Worm (Caenorhabditis elegans): ENCODE data around the gene F14F7.7.

Gene F14F7.7

ce11 chrIII:13011927-13012326 is 18.8 kb upstream of the F14F7.7 start:
- TF ChIP-seq ref-1 (GFP tag; conservative IDR thresholded peaks at IDR 0.05) (no peak), med-1 (GFP tag; optimal IDR thresholded peaks at IDR 0.05; ENCODE audit: insufficient read depth) (no peak), ztf-23 (GFP tag; IDR thresholded peaks at IDR 0.05) (no peak), klf-2 (GFP tag; conservative IDR thresholded peaks at IDR 0.05) (no peak), flt-1 (GFP tag; IDR thresholded peaks at IDR 0.05) (no peak), ztf-29 (GFP tag; IDR thresholded peaks at IDR 0.05) (no peak), T22C8.4 (GFP tag; IDR thresholded peaks at IDR 0.05) (no peak), tab-1 (GFP tag; IDR thresholded peaks at IDR 0.05) (no peak), cog-1 (tag; optimal IDR thresholded peaks at IDR 0.05) (no peak)

- no peak for TF ChIP-seq klf-2 (GFP tag; conservative IDR thresholded peaks at IDR 0.05)
- no peak for TF ChIP-seq tab-1 (GFP tag; IDR thresholded peaks at IDR 0.05)
- no peak for TF ChIP-seq ztf-29 (GFP tag; IDR thresholded peaks at IDR 0.05)
- no peak for TF ChIP-seq ztf-23 (GFP tag; IDR thresholded peaks at IDR 0.05)
- TF ChIP-seq T22C8.4 (GFP tag; IDR thresholded peaks at IDR 0.05): no peak
- TF ChIP-seq cog-1 (tag; optimal IDR thresholded peaks at IDR 0.05): no peak
- TF ChIP-seq flt-1 (GFP tag; IDR thresholded peaks at IDR 0.05): no peak
- TF ChIP-seq med-1 (GFP tag; optimal IDR thresholded peaks at IDR 0.05; ENCODE audit: insufficient read depth): no peak
- TF ChIP-seq ref-1 (GFP tag; conservative IDR thresholded peaks at IDR 0.05): no peak
Observed at ce11 chrIII:13013912-13014311, 16.8 kb upstream of the F14F7.7 start.

ce11 chrIII:13015754-13016317 is 14.9 kb upstream of the F14F7.7 start:
- no peak for TF ChIP-seq ztf-23 (GFP tag; IDR thresholded peaks at IDR 0.05)
- no peak for TF ChIP-seq cog-1 (tag; optimal IDR thresholded peaks at IDR 0.05)
- TF ChIP-seq tab-1 (GFP tag; IDR thresholded peaks at IDR 0.05): no peak
- no peak for TF ChIP-seq ref-1 (GFP tag; conservative IDR thresholded peaks at IDR 0.05)
- no peak for TF ChIP-seq klf-2 (GFP tag; conservative IDR thresholded peaks at IDR 0.05)
- no peak for TF ChIP-seq med-1 (GFP tag; optimal IDR thresholded peaks at IDR 0.05; ENCODE audit: insufficient read depth)
- no peak for TF ChIP-seq T22C8.4 (GFP tag; IDR thresholded peaks at IDR 0.05)
- TF ChIP-seq ztf-29 (GFP tag; IDR thresholded peaks at IDR 0.05): no peak

- no peak for TF ChIP-seq flt-1 (GFP tag; IDR thresholded peaks at IDR 0.05)
- no peak for TF ChIP-seq klf-2 (GFP tag; conservative IDR thresholded peaks at IDR 0.05)
- TF ChIP-seq med-1 (GFP tag; optimal IDR thresholded peaks at IDR 0.05; ENCODE audit: insufficient read depth): no peak
- TF ChIP-seq T22C8.4 (GFP tag; IDR thresholded peaks at IDR 0.05): no peak
Observed at ce11 chrIII:13018619-13019018, 12.1 kb upstream of the F14F7.7 start, which contains the start of gene col-98. TSS of gene col-98 (plus strand) at chrIII:13019008.

- TF ChIP-seq ref-1 (GFP tag; conservative IDR thresholded peaks at IDR 0.05) (no peak), klf-2 (GFP tag; conservative IDR thresholded peaks at IDR 0.05) (no peak), tab-1 (GFP tag; IDR thresholded peaks at IDR 0.05) (no peak), ztf-29 (GFP tag; IDR thresholded peaks at IDR 0.05) (no peak), cog-1 (tag; optimal IDR thresholded peaks at IDR 0.05) (no peak), T22C8.4 (GFP tag; IDR thresholded peaks at IDR 0.05) (no peak), flt-1 (GFP tag; IDR thresholded peaks at IDR 0.05) (no peak), med-1 (GFP tag; optimal IDR thresholded peaks at IDR 0.05; ENCODE audit: insufficient read depth) (no peak), ztf-23 (GFP tag; IDR thresholded peaks at IDR 0.05) (no peak)
Observed at ce11 chrIII:13019547-13020098, 11.1 kb upstream of the F14F7.7 start.

ce11 chrIII:13020741-13021140 is 10.0 kb upstream of the F14F7.7 start, which contains the start of gene cyp-13A11:
TSS of gene cyp-13A11 (plus strand) at chrIII:13021006.
- TF ChIP-seq T22C8.4 (GFP tag; IDR thresholded peaks at IDR 0.05) (no peak), flt-1 (GFP tag; IDR thresholded peaks at IDR 0.05) (no peak), klf-2 (GFP tag; conservative IDR thresholded peaks at IDR 0.05) (no peak)

- TF ChIP-seq ref-1 (GFP tag; conservative IDR thresholded peaks at IDR 0.05) (no peak), ztf-23 (GFP tag; IDR thresholded peaks at IDR 0.05) (no peak), cog-1 (tag; optimal IDR thresholded peaks at IDR 0.05) (no peak), klf-2 (GFP tag; conservative IDR thresholded peaks at IDR 0.05) (no peak), tab-1 (GFP tag; IDR thresholded peaks at IDR 0.05) (no peak), ztf-29 (GFP tag; IDR thresholded peaks at IDR 0.05) (no peak), T22C8.4 (GFP tag; IDR thresholded peaks at IDR 0.05) (no peak), med-1 (GFP tag; optimal IDR thresholded peaks at IDR 0.05; ENCODE audit: insufficient read depth) (no peak), flt-1 (GFP tag; IDR thresholded peaks at IDR 0.05) (no peak)
Observed at ce11 chrIII:13024281-13024680, 6.4 kb upstream of the F14F7.7 start, which contains the start of gene cyp-13A12. TSS of gene cyp-13A12 (plus strand) at chrIII:13024547.

- no peak for TF ChIP-seq flt-1 (GFP tag; IDR thresholded peaks at IDR 0.05)
- no peak for TF ChIP-seq klf-2 (GFP tag; conservative IDR thresholded peaks at IDR 0.05)
- TF ChIP-seq ztf-29 (GFP tag; IDR thresholded peaks at IDR 0.05): no peak
- TF ChIP-seq tab-1 (GFP tag; IDR thresholded peaks at IDR 0.05): no peak
- no peak for TF ChIP-seq cog-1 (tag; optimal IDR thresholded peaks at IDR 0.05)
- no peak for TF ChIP-seq ref-1 (GFP tag; conservative IDR thresholded peaks at IDR 0.05)
- no peak for TF ChIP-seq med-1 (GFP tag; optimal IDR thresholded peaks at IDR 0.05; ENCODE audit: insufficient read depth)
- no peak for TF ChIP-seq T22C8.4 (GFP tag; IDR thresholded peaks at IDR 0.05)
- TF ChIP-seq ztf-23 (GFP tag; IDR thresholded peaks at IDR 0.05): no peak
Observed at ce11 chrIII:13027949-13028348, 2.8 kb upstream of the F14F7.7 start.

ce11 chrIII:13029608-13030007 is 1.1 kb upstream of the F14F7.7 start, which contains the start of gene F14F7.4:
TSS of gene F14F7.4 (minus strand) at chrIII:13029708.
- TF ChIP-seq ztf-23 (GFP tag; IDR thresholded peaks at IDR 0.05) (no peak), tab-1 (GFP tag; IDR thresholded peaks at IDR 0.05) (no peak), ref-1 (GFP tag; conservative IDR thresholded peaks at IDR 0.05) (no peak), T22C8.4 (GFP tag; IDR thresholded peaks at IDR 0.05) (no peak), cog-1 (tag; optimal IDR thresholded peaks at IDR 0.05) (no peak), ztf-29 (GFP tag; IDR thresholded peaks at IDR 0.05) (no peak), med-1 (GFP tag; optimal IDR thresholded peaks at IDR 0.05; ENCODE audit: insufficient read depth) (no peak), klf-2 (GFP tag; conservative IDR thresholded peaks at IDR 0.05) (no peak), flt-1 (GFP tag; IDR thresholded peaks at IDR 0.05) (no peak)

ce11 chrIII:13031701-13032100 is 997 bp downstream of the F14F7.7 start, which contains the start of gene F14F7.5:
TSS of gene F14F7.5 (plus strand) at chrIII:13032001.
- TF ChIP-seq klf-2 (GFP tag; conservative IDR thresholded peaks at IDR 0.05) (no peak), tab-1 (GFP tag; IDR thresholded peaks at IDR 0.05) (no peak), T22C8.4 (GFP tag; IDR thresholded peaks at IDR 0.05) (no peak), ztf-23 (GFP tag; IDR thresholded peaks at IDR 0.05) (no peak), ztf-29 (GFP tag; IDR thresholded peaks at IDR 0.05) (no peak), med-1 (GFP tag; optimal IDR thresholded peaks at IDR 0.05; ENCODE audit: insufficient read depth) (no peak), cog-1 (tag; optimal IDR thresholded peaks at IDR 0.05) (no peak), flt-1 (GFP tag; IDR thresholded peaks at IDR 0.05) (no peak), ref-1 (GFP tag; conservative IDR thresholded peaks at IDR 0.05) (no peak)
